Fruit fly (Drosophila melanogaster) whole organism, embryonic: ENCODE measurements around the gene Arv1.

Experiments
- Ada2b ChIP-seq: fragments of 200-800 bp; sonication (Bioruptor generic); IDR thresholded peaks from 2 replicates; pipeline ENCODE4 v1.3.6; 2022; ENCODE audit warnings: missing biosample characterization, missing genetic modification characterization
- Antp ChIP-seq: fragments of 200-800 bp; sonication (Bioruptor generic); optimal IDR thresholded peaks from 3 replicates; lab custom pipeline; 2016; ENCODE audit warnings: missing biosample characterization, missing genetic modification characterization
- CG10209 ChIP-seq: fragments of 200-800 bp; sonication (Bioruptor generic); optimal IDR thresholded peaks from 3 replicates; lab custom pipeline; 2017; ENCODE audit warnings: missing biosample characterization, mild to moderate bottlenecking, missing genetic modification characterization, missing genetic modification reagents
- CG10431 ChIP-seq: fragments of 200-800 bp; sonication (Bioruptor generic); optimal IDR thresholded peaks from 3 replicates; lab custom pipeline; 2018; ENCODE audit warnings: missing biosample characterization, mild to moderate bottlenecking, missing genetic modification characterization
- CG12219 ChIP-seq: fragments of 200-800 bp; sonication (Bioruptor generic); optimal IDR thresholded peaks from 3 replicates; lab custom pipeline; 2018; ENCODE audit warnings: missing biosample characterization, mild to moderate bottlenecking, missing genetic modification characterization
- CG12659 ChIP-seq: fragments of 200-800 bp; sonication (Bioruptor generic); optimal IDR thresholded peaks from 3 replicates; lab custom pipeline; 2017; ENCODE audit warnings: mild to moderate bottlenecking, missing biosample characterization, missing genetic modification reagents, missing genetic modification characterization
- CG12769 ChIP-seq: fragments of 200-800 bp; sonication (Bioruptor generic); optimal IDR thresholded peaks from 2 replicates; lab custom pipeline; 2019; ENCODE audit warnings: missing biosample characterization, mild to moderate bottlenecking, missing genetic modification characterization, moderate library complexity
- CG16815 ChIP-seq: fragments of 200-800 bp; sonication (Bioruptor generic); optimal IDR thresholded peaks from 3 replicates; lab custom pipeline; 2017; ENCODE audit warnings: missing biosample characterization, mild to moderate bottlenecking, missing genetic modification characterization
- CG16863 ChIP-seq: fragments of 200-800 bp; sonication (Bioruptor generic); optimal IDR thresholded peaks from 3 replicates; lab custom pipeline; 2016; ENCODE audit warnings: missing biosample characterization, missing genetic modification characterization
- CG17328 ChIP-seq: fragments of 200-800 bp; sonication (Bioruptor generic); IDR thresholded peaks from 2 replicates; pipeline ENCODE4 v1.3.6; 2022; ENCODE audit warnings: missing biosample characterization, missing genetic modification characterization
- CG2116 ChIP-seq: fragments of 200-800 bp; sonication (Bioruptor generic); optimal IDR thresholded peaks from 3 replicates; lab custom pipeline; 2018; ENCODE audit warnings: missing biosample characterization, mild to moderate bottlenecking, missing genetic modification characterization
- CG4730 ChIP-seq: fragments of 200-800 bp; sonication (Bioruptor generic); IDR thresholded peaks from 2 replicates; pipeline ENCODE4 v1.3.6; 2022; ENCODE audit warnings: missing biosample characterization, missing genetic modification characterization
- CG6654 ChIP-seq: fragments of 200-800 bp; sonication (Bioruptor generic); optimal IDR thresholded peaks from 2 replicates; lab custom pipeline; 2017; ENCODE audit warnings: missing biosample characterization, mild to moderate bottlenecking, missing genetic modification characterization
- CG7357 ChIP-seq: fragments of 200-800 bp; sonication (Bioruptor generic); IDR thresholded peaks from 3 replicates; pipeline ENCODE4 v1.3.6; 2022; ENCODE audit warnings: missing biosample characterization, missing genetic modification characterization
- CG9437 ChIP-seq: fragments of 200-800 bp; sonication (Bioruptor generic); optimal IDR thresholded peaks from 2 replicates; lab custom pipeline; 2018; ENCODE audit warnings: missing biosample characterization, mild to moderate bottlenecking, missing genetic modification characterization
- CG9609 ChIP-seq: fragments of 200-800 bp; sonication (Bioruptor generic); optimal IDR thresholded peaks from 3 replicates; lab custom pipeline; 2016; ENCODE audit warnings: missing biosample characterization, missing genetic modification characterization
- CG9727 ChIP-seq: fragments of 200-800 bp; sonication (Bioruptor generic); optimal IDR thresholded peaks from 3 replicates; lab custom pipeline; 2017; ENCODE audit warnings: missing biosample characterization, mild to moderate bottlenecking, missing genetic modification characterization
- E2f2 ChIP-seq: fragments of 200-800 bp; sonication (Bioruptor generic); IDR thresholded peaks from 2 replicates; pipeline ENCODE4 v1.3.6; 2022; ENCODE audit warnings: missing biosample characterization, missing genetic modification characterization
- Gug ChIP-seq: fragments of 200-800 bp; sonication (Bioruptor generic); IDR thresholded peaks from 4 replicates; pipeline ENCODE4 v1.3.6; 2022; ENCODE audit warnings: missing biosample characterization, missing genetic modification characterization
- Hr78 ChIP-seq, 2 experiments: fragments of 200-800 bp in 1 of 2; fragments of >200 bp in 1 of 2; sonication (Bioruptor generic) in 1 of 2; optimal IDR thresholded peaks; 2 replicates each; lab custom pipeline; 2017 to 2019; ENCODE audit warnings: missing biosample characterization in 2 of 2, missing genetic modification characterization in 2 of 2, mild to moderate bottlenecking in 1 of 2, moderate library complexity in 1 of 2
- Jarid2 ChIP-seq: fragments of 200-800 bp; sonication (Bioruptor generic); optimal IDR thresholded peaks from 3 replicates; lab custom pipeline; 2017; ENCODE audit warnings: mild to moderate bottlenecking, missing biosample characterization, missing genetic modification reagents, missing genetic modification characterization
- Med ChIP-seq: fragments of 200-800 bp; sonication (Bioruptor generic); peaks from one replicate; lab custom pipeline; 2016; ENCODE audit warnings: missing biosample characterization, missing genetic modification characterization, mild to moderate bottlenecking, inconsistent platforms, moderate library complexity
- Meics ChIP-seq: fragments of 200-800 bp; sonication (Bioruptor generic); optimal IDR thresholded peaks from 2 replicates; lab custom pipeline; 2017; ENCODE audit warnings: missing biosample characterization, mild to moderate bottlenecking, missing genetic modification characterization
- PHDP ChIP-seq: fragments of 200-800 bp; sonication (Bioruptor generic); optimal IDR thresholded peaks from 3 replicates; lab custom pipeline; 2018; ENCODE audit warnings: missing biosample characterization, mild to moderate bottlenecking, missing genetic modification characterization, moderate library complexity
- Trl ChIP-seq, 3 experiments: fragments of >200 bp in 2 of 3; fragments of 200-800 bp in 1 of 3; sonication (Bioruptor generic) in 1 of 3; optimal IDR thresholded peaks; 2 replicates in 1 of 3; 3 replicates in 2 of 3; lab custom pipeline; 2016 to 2017; ENCODE audit warnings: missing biosample characterization in 1 of 3, missing genetic modification characterization in 1 of 3
- caup ChIP-seq: fragments of 200-800 bp; sonication (Bioruptor generic); optimal IDR thresholded peaks from 3 replicates; lab custom pipeline; 2017; ENCODE audit warnings: missing biosample characterization, mild to moderate bottlenecking, missing genetic modification characterization, moderate library complexity; ENCODE audit not compliant: severe bottlenecking
- ems ChIP-seq: fragments of 200-800 bp; sonication (Bioruptor generic); optimal IDR thresholded peaks from 3 replicates; lab custom pipeline; 2016; ENCODE audit warnings: missing biosample characterization, missing genetic modification characterization
- exex ChIP-seq: fragments of 200-800 bp; sonication (Bioruptor generic); optimal IDR thresholded peaks from 4 replicates; lab custom pipeline; 2018; ENCODE audit warnings: missing biosample characterization, mild to moderate bottlenecking, missing genetic modification characterization, moderate library complexity
- fu2 ChIP-seq: fragments of 200-800 bp; sonication (Bioruptor generic); optimal IDR thresholded peaks from 2 replicates; lab custom pipeline; 2016; ENCODE audit warnings: missing biosample characterization, missing genetic modification characterization
- ind ChIP-seq: fragments of 200-800 bp; sonication (Bioruptor generic); optimal IDR thresholded peaks from 3 replicates; lab custom pipeline; 2016; ENCODE audit warnings: missing biosample characterization, missing genetic modification characterization
- lmd ChIP-seq: fragments of 200-800 bp; sonication (Bioruptor generic); IDR thresholded peaks from 2 replicates; pipeline ENCODE4 v1.3.6; 2022; ENCODE audit warnings: missing biosample characterization, missing genetic modification characterization
- lov ChIP-seq, 2 experiments: fragments of 200-800 bp in 1 of 2; fragments of >200 bp in 1 of 2; sonication (Bioruptor generic) in 1 of 2; IDR thresholded peaks in 1 of 2; optimal IDR thresholded peaks in 1 of 2; 2 replicates in 1 of 2; 3 replicates in 1 of 2; pipeline versions ENCODE4 v1.3.6 to Lab custom; 2017 to 2022; ENCODE audit warnings: missing biosample characterization in 1 of 2, missing genetic modification characterization in 1 of 2
- nom ChIP-seq: fragments of 200-800 bp; sonication (Bioruptor generic); optimal IDR thresholded peaks from 2 replicates; lab custom pipeline; 2017; ENCODE audit warnings: missing biosample characterization, missing genetic modification characterization, mild to moderate bottlenecking, moderate library complexity, missing genetic modification reagents
- prd ChIP-seq, 3 experiments: fragments of >200 bp in 2 of 3; fragments of 200-800 bp in 1 of 3; sonication (Bioruptor generic) in 1 of 3; optimal IDR thresholded peaks in 2 of 3; IDR thresholded peaks in 1 of 3; 2 replicates in 2 of 3; 3 replicates in 1 of 3; pipeline versions ENCODE4 v1.3.6 to Lab custom; 2017 to 2022; ENCODE audit warnings: missing biosample characterization in 1 of 3, missing genetic modification characterization in 1 of 3
- repo ChIP-seq: fragments of 200-800 bp; sonication (Bioruptor generic); optimal IDR thresholded peaks from 2 replicates; lab custom pipeline; 2016; ENCODE audit warnings: missing biosample characterization, missing genetic modification characterization
- slou ChIP-seq: fragments of 200-800 bp; sonication (Bioruptor generic); optimal IDR thresholded peaks from 3 replicates; lab custom pipeline; 2016; ENCODE audit warnings: missing biosample characterization, missing genetic modification characterization
- zf30C ChIP-seq: fragments of 200-800 bp; sonication (Bioruptor generic); optimal IDR thresholded peaks from 3 replicates; lab custom pipeline; 2018; ENCODE audit warnings: missing biosample characterization, mild to moderate bottlenecking, missing genetic modification characterization
- zfh1 ChIP-seq: fragments of 200-800 bp; sonication (Bioruptor generic); IDR thresholded peaks from 3 replicates; pipeline ENCODE4 v1.3.6; 2022; ENCODE audit warnings: missing biosample characterization, missing genetic modification characterization

The Arv1 gene

dm6 chr3L:21509488-21510122, 19.5 kb downstream of the Arv1 start (continued):
- TF ChIP-seq Jarid2: peak; percentile 36
- peak; percentile 15 for TF ChIP-seq CG9727
- peak; percentile 82 for TF ChIP-seq exex (tag; lab: Kevin White, UChicago)
- TF ChIP-seq Meics (GFP tag; lab: Kevin White, UChicago): peak; percentile 47
- TF ChIP-seq lmd (GFP tag; lab: Robert Waterston, UW): no peak
- TF ChIP-seq repo: peak; percentile 32
- peak; percentile 24; the same call in 1 of the 2 replicates for TF ChIP-seq Ada2b (GFP tag; lab: Robert Waterston, UW)
- TF ChIP-seq zfh1 (GFP tag; lab: Robert Waterston, UW): 0 out of 3 replicates have a peak, but pooled peaks have one; percentile 34
- peak; percentile 40 for TF ChIP-seq Antp (GFP tag; lab: Kevin White, UChicago)
- TF ChIP-seq CG17328 (GFP tag; lab: Robert Waterston, UW): peak; percentile 51
- TF ChIP-seq CG7357 (GFP tag; lab: Robert Waterston, UW): no peak
- peak; percentile 63 to 74 for TF ChIP-seq Trl (optimal IDR thresholded peaks at IDR 0.05; lab: Kevin White, UChicago)
- TF ChIP-seq Trl (GFP tag; optimal IDR thresholded peaks at IDR 0.05; lab: Kevin White, UChicago): peak; percentile 14
- TF ChIP-seq CG9609 (GFP tag; lab: Kevin White, UChicago): no peak
- TF ChIP-seq CG2116: no peak
- TF ChIP-seq CG16863: no peak
- peak; percentile 57 for TF ChIP-seq CG10209
- peak; percentile 43 for TF ChIP-seq ems (GFP tag; lab: Kevin White, UChicago)
- no peak for TF ChIP-seq CG4730 (GFP tag; lab: Robert Waterston, UW)
- peak; percentile 19 for TF ChIP-seq CG9437 (GFP tag; lab: Kevin White, UChicago)
- peak; percentile 67 for TF ChIP-seq PHDP (tag; lab: Kevin White, UChicago)
- peak; percentile 38 for TF ChIP-seq CG12219 (GFP tag; lab: Kevin White, UChicago)
- TF ChIP-seq E2f2 (GFP tag; lab: Robert Waterston, UW): peak; percentile 24; the same call in 1 of the 2 replicates
- peak; percentile 39 for TF ChIP-seq ind (GFP tag; lab: Kevin White, UChicago)
- TF ChIP-seq fu2: peak; percentile 19
- peak; percentile 13 for TF ChIP-seq caup (GFP tag; lab: Kevin White, UChicago)
- no peak for TF ChIP-seq CG16815 (GFP tag; lab: Kevin White, UChicago)
- peak in 1 of 2 experiments; percentile 57 for TF ChIP-seq Hr78 (GFP tag; optimal IDR thresholded peaks at IDR 0.05; lab: Kevin White, UChicago)
- peak; percentile 23 for TF ChIP-seq nom
- TF ChIP-seq CG12769 (tag; lab: Kevin White, UChicago): peak; percentile 46
- peak; percentile 82 for TF ChIP-seq zf30C (GFP tag; lab: Kevin White, UChicago)
- peak; percentile 31 for TF ChIP-seq CG12659 (GFP tag; lab: Kevin White, UChicago)
- TF ChIP-seq slou (GFP tag; lab: Kevin White, UChicago): no peak
- TF ChIP-seq lov (optimal IDR thresholded peaks at IDR 0.05; lab: Kevin White, UChicago): no peak
- no peak for TF ChIP-seq lov (GFP tag; IDR thresholded peaks at IDR 0.05; lab: Robert Waterston, UW)
- TF ChIP-seq CG10431 (GFP tag; lab: Kevin White, UChicago): no peak
- TF ChIP-seq Gug: peak; percentile 41; the same call in 1 of the 4 replicates
- TF ChIP-seq prd (optimal IDR thresholded peaks at IDR 0.05; lab: Kevin White, UChicago): no peak
- TF ChIP-seq prd (GFP tag; IDR thresholded peaks at IDR 0.05; lab: Robert Waterston, UW): peak; percentile 53; the same call in 2 of the 3 replicates

DNA sequence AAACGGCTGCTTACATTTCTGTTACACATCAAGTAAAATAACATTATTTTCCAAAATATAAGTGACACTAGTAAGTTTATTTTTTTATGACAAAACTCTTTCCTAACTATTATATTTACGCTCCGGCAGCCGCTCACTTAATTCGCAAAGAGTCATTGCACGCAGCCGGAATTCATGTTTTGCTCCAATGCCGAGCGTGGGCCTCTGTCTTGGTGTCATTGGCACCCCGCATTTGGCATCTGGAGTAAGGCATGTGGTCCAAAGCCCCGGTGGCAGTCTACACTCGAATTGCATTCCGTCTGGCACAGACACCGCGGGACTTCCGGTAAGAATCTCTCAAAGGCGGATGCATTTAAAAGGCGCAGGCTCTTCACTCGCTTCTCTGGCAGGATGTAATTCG, 20.5 kb downstream of the Arv1 start:
- TF ChIP-seq Med (GFP tag; lab: Kevin White, UChicago) (peak; percentile 67), CG6654 (GFP tag; lab: Kevin White, UChicago) (no peak)
